Fruit fly (Drosophila melanogaster): Measurements from ENCODE around the gene CG32845.

DNA sequence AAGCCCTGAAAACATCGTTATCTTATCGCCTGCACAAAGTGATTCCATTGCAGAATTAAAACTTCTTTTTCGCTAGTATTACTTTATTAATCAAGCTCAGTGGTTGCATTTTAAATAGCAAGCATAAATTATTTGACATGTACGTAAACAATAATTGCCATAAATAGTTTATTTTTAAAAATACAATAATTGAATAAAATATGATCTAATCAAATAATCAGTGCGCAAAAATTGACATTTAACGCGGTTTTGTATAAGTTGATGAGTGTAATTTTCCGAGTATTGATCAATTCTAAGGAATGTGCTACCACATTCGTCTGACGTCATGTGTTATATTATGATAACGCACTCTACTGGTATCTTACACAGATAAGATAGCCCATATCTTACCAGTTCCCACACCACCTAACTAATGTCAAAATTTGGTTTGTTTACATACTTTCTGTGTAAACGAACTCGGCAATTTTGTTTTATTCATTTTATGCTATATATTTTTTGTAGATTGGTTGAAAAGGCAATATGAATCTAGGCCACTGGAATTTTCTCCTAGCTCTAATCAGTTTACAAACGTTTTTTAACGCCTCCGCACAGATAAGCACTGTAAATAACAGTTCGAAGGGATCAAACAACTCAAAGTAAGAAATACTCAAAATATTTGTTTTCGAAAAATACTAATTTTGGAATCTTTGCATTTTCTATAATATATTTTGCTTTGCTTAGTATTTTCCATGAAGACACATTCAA, 25.5 kb downstream of the CG32845 start, which contains the start of gene mthl14:
- no peak for TF ChIP-seq pdm3 (GFP tag; optimal IDR thresholded peaks at IDR 0.05)
- TF ChIP-seq Blimp-1 (GFP tag; optimal IDR thresholded peaks at IDR 0.05) = no peak
- TF ChIP-seq Ets21C (GFP tag; optimal IDR thresholded peaks at IDR 0.05) = no peak
- TF ChIP-seq CG7368 (GFP tag; optimal IDR thresholded peaks at IDR 0.05) = no peak
- no peak for TF ChIP-seq Eip93F (GFP tag; optimal IDR thresholded peaks at IDR 0.05)

Measured in whole organism, prepupa.